Fruit fly (Drosophila melanogaster): ENCODE results near the gene CG2126.

Gene CG2126

DNA sequence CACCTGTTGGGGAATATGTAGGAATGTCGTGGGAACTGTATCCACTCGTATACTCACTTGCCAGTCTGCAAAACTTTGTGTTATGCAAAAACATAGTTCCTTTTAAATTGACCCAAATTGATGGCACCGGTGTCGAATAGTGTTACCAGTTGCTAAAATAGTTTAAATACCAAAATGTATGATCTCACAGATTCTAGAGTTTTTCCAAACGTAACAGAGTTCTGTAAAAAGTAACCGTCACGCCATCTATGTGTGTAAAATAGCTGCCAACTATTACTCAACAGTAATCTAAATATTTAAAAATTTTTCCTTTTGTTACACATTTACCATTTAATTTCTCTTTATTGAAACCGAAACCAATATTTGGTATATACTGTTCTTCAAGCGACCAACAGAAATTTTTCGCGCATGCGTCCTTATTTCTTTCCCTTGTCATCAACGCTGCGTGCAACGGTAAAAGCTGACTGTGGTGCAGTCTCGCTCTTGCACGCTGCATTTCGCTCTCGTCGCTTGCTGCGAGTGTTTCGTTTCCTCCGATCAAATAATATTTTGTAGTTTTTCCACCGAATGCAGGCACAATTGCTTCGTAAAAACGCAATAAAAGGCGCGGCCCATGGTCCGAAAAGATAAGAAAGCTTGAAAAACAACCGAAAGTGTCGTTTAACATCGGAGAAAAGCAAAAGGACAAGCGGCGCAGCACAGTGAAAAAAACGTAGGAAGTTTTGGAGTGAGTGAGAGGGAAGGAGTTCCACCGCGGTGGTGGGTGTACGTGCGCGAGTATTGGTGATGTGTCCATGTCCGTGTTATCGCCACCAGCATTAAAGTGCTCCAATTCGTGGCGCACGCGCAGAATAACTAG, 35.9 kb upstream of the CG2126 start, which contains the start of the genes FeCH and RhoGAP100F (continued):
- peak; percentile 24 for TF ChIP-seq BEAF-32 (GFP tag; optimal IDR thresholded peaks at IDR 0.05)
- TF ChIP-seq CG16815 (GFP tag; optimal IDR thresholded peaks at IDR 0.05), result no peak
- no peak for TF ChIP-seq luna (GFP tag; optimal IDR thresholded peaks at IDR 0.05)
- no peak for TF ChIP-seq nom (GFP tag; optimal IDR thresholded peaks at IDR 0.05)
- no peak for TF ChIP-seq CG30403 (GFP tag; optimal IDR thresholded peaks at IDR 0.05)
- TF ChIP-seq ATbp (GFP tag; optimal IDR thresholded peaks at IDR 0.05), result no peak
- TF ChIP-seq CG31441 (GFP tag; IDR thresholded peaks at IDR 0.05), result no peak
- TF ChIP-seq tup (GFP tag; optimal IDR thresholded peaks at IDR 0.05), result no peak
- TF ChIP-seq dysf (GFP tag; IDR thresholded peaks at IDR 0.05), result 0 out of 3 replicates have a peak, but pooled peaks have one; percentile 16
- TF ChIP-seq bcd (GFP tag; optimal IDR thresholded peaks at IDR 0.05), result no peak
- no peak for TF ChIP-seq CG3065 (GFP tag; optimal IDR thresholded peaks at IDR 0.05)
- TF ChIP-seq br (optimal IDR thresholded peaks at IDR 0.05), result no peak
- TF ChIP-seq mld (GFP tag; IDR thresholded peaks at IDR 0.05; ENCODE audit: partially characterized antibody), result no peak
- TF ChIP-seq CG15011 (GFP tag; optimal IDR thresholded peaks at IDR 0.05), result no peak
- no peak for TF ChIP-seq Mad (GFP tag; optimal IDR thresholded peaks at IDR 0.05)
- TF ChIP-seq fd96Cb (tag; optimal IDR thresholded peaks at IDR 0.05), result no peak
- no peak for TF ChIP-seq CG32772 (GFP tag; IDR thresholded peaks at IDR 0.05)
- TF ChIP-seq Doc3 (GFP tag; IDR thresholded peaks at IDR 0.05; ENCODE audit: partially characterized antibody), result no peak
- no peak for TF ChIP-seq hth (optimal IDR thresholded peaks at IDR 0.05)
- no peak for TF ChIP-seq cas (GFP tag; IDR thresholded peaks at IDR 0.05)
- no peak for TF ChIP-seq CG10543 (GFP tag; optimal IDR thresholded peaks at IDR 0.05)
- no peak for TF ChIP-seq pita (GFP tag; optimal IDR thresholded peaks at IDR 0.05)
- TF ChIP-seq Hsf (GFP tag; optimal IDR thresholded peaks at IDR 0.05), result no peak
- TF ChIP-seq Rfx (GFP tag; IDR thresholded peaks at IDR 0.05), result no peak
- TF ChIP-seq sens (GFP tag), result peak; percentile 29
- TF ChIP-seq Dip3 (GFP tag; optimal IDR thresholded peaks at IDR 0.05), result no peak
- no peak for TF ChIP-seq CG13624 (GFP tag; optimal IDR thresholded peaks at IDR 0.05)
- no peak for TF ChIP-seq CG12391 (tag; optimal IDR thresholded peaks at IDR 0.05)
- TF ChIP-seq Six4 (GFP tag; optimal IDR thresholded peaks at IDR 0.05), result no peak
- TF ChIP-seq tin (GFP tag; optimal IDR thresholded peaks at IDR 0.05), result no peak
- no peak for TF ChIP-seq CG1792 (GFP tag; optimal IDR thresholded peaks at IDR 0.05)
- no peak for TF ChIP-seq dmrt11E (tag; optimal IDR thresholded peaks at IDR 0.05)
- TF ChIP-seq CG15514 (GFP tag; optimal IDR thresholded peaks at IDR 0.05), result peak; percentile 32
- TF ChIP-seq CG1603 (tag; optimal IDR thresholded peaks at IDR 0.05), result peak; percentile 29
- no peak for TF ChIP-seq twi (tag; optimal IDR thresholded peaks at IDR 0.05)
- TF ChIP-seq Hr78 (GFP tag; optimal IDR thresholded peaks at IDR 0.05), result no peak
- TF ChIP-seq CG15479 (GFP tag; optimal IDR thresholded peaks at IDR 0.05), result no peak
- no peak for TF ChIP-seq CG9215 (GFP tag; IDR thresholded peaks at IDR 0.05)
- no peak for TF ChIP-seq CG3847 (GFP tag; IDR thresholded peaks at IDR 0.05)
- peak; percentile 21 for TF ChIP-seq YL-1 (GFP tag; optimal IDR thresholded peaks at IDR 0.05)
- no peak for TF ChIP-seq Usf (GFP tag; optimal IDR thresholded peaks at IDR 0.05)
- TF ChIP-seq GATAe (GFP tag; conservative IDR thresholded peaks at IDR 0.05), result no peak
- no peak for TF ChIP-seq dpn (GFP tag; optimal IDR thresholded peaks at IDR 0.05)
- TF ChIP-seq jigr1 (GFP tag; IDR thresholded peaks at IDR 0.05), result no peak
- TF ChIP-seq CG16779 (GFP tag; IDR thresholded peaks at IDR 0.05), result no peak
- TF ChIP-seq Sox100B (GFP tag; optimal IDR thresholded peaks at IDR 0.05), result no peak
- no peak for TF ChIP-seq gcm2 (GFP tag; optimal IDR thresholded peaks at IDR 0.05)
- TF ChIP-seq CG16863 (GFP tag; optimal IDR thresholded peaks at IDR 0.05), result no peak
- TF ChIP-seq fd3F (GFP tag; optimal IDR thresholded peaks at IDR 0.05), result no peak
- TF ChIP-seq NfI (GFP tag; optimal IDR thresholded peaks at IDR 0.05), result no peak

Data from whole organism, embryonic.